Worm (Caenorhabditis elegans): ENCODE data around the gene K12H6.9.

Gene K12H6.9

DNA sequence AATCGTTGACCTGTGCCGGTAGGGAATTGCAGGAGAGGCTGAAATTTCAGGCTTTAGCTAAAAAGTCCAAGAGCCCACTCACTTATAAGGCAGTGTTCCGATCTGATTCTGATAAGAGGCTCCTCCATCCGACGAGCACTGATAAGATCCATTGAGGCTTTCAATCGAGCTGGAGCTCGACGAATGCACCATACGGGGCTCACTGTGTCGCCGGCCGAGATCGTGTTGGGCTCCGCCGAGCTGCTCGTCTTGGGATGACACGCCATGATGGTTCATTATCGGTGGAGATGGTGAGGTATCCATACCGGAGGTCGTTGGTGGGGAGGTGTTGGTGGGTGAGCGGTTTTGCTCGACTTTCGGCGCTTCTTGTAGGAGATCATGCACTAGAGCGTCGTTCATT lies 27.8 kb upstream of the K12H6.9 start:
- TF ChIP-seq bed-3 (GFP tag; optimal IDR thresholded peaks at IDR 0.05) (no peak), elt-3 (tag; optimal IDR thresholded peaks at IDR 0.05) (no peak), ztf-11 (tag; optimal IDR thresholded peaks at IDR 0.05) (no peak), blmp-1 (tag; optimal IDR thresholded peaks at IDR 0.05) (no peak), elt-1 (tag; optimal IDR thresholded peaks at IDR 0.05; ENCODE audit: borderline replicate concordance, insufficient read depth) (no peak), ceh-43 (GFP tag; optimal IDR thresholded peaks at IDR 0.05) (no peak), drap-1 (GFP tag; optimal IDR thresholded peaks at IDR 0.05) (no peak), nhr-12 (tag; optimal IDR thresholded peaks at IDR 0.05) (no peak), lsy-2 (tag; optimal IDR thresholded peaks at IDR 0.05) (no peak), tbx-8 (GFP tag; optimal IDR thresholded peaks at IDR 0.05) (no peak), nhr-2 (tag; optimal IDR thresholded peaks at IDR 0.05) (no peak), ceh-39 (tag; optimal IDR thresholded peaks at IDR 0.05) (no peak), zip-8 (tag; optimal IDR thresholded peaks at IDR 0.05) (no peak), nhr-237 (tag; optimal IDR thresholded peaks at IDR 0.05) (no peak), unc-120 (tag; optimal IDR thresholded peaks at IDR 0.05; ENCODE audit: poor library complexity, severe bottlenecking) (no peak), sptf-1 (tag; optimal IDR thresholded peaks at IDR 0.05) (no peak), lin-13 (tag; optimal IDR thresholded peaks at IDR 0.05) (no peak)

ce11 chrII:2797951-2798350 lies 26.3 kb upstream of the K12H6.9 start:
- no peak for TF ChIP-seq sem-2 (GFP tag; optimal IDR thresholded peaks at IDR 0.05)
- TF ChIP-seq blmp-1 (tag; optimal IDR thresholded peaks at IDR 0.05), result no peak
- TF ChIP-seq elt-1 (tag; optimal IDR thresholded peaks at IDR 0.05; ENCODE audit: borderline replicate concordance, insufficient read depth), result peak; percentile 3

DNA sequence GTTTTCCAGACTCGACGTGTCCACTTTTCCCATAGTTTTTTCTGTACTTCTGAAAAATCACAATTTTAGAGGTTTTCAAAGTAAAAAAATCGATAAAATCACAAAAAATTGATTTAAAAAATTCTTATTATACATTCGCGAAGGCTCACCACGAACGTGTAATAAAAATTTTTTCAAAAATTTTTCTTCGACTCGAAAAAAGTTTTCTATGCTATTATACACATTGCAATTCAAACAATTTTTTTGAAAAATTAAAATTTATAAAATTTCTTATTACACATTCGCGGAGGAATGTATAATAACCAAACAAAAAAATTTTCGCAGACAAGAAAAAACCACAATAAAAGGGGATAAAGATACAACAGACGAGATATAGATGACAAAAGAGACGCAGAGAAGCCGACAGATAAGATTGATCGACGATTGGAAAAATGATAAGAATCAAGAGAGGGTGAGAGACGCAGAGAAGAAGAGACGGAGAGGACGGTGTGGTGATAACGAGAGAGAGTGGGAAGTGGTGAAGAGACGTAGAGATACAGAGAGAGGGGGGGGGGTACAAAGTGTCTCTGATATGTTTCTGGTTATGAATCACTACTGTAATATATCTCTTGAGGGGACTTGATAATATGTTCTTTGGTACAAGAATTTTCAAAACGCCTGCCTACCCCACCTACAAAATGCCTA lies 23.5 kb upstream of the K12H6.9 start, which contains the start of gene nhr-119:
TSS of gene nhr-119 (minus strand) at position 51 of the 684 bp plus-strand sequence.
- no peak for TF ChIP-seq ceh-43 (GFP tag; optimal IDR thresholded peaks at IDR 0.05)
- TF ChIP-seq unc-62 (GFP tag; optimal IDR thresholded peaks at IDR 0.05), result peak; percentile 79
- TF ChIP-seq snpc-4 (tag; optimal IDR thresholded peaks at IDR 0.05), result no peak
- peak; percentile 6 for TF ChIP-seq unc-120 (tag; optimal IDR thresholded peaks at IDR 0.05; ENCODE audit: poor library complexity, severe bottlenecking)
- TF ChIP-seq nhr-237 (tag; optimal IDR thresholded peaks at IDR 0.05), result peak; percentile 33
- TF ChIP-seq elt-1 (tag; optimal IDR thresholded peaks at IDR 0.05; ENCODE audit: borderline replicate concordance, insufficient read depth), result peak; percentile 95
- no peak for TF ChIP-seq lin-32 (GFP tag; optimal IDR thresholded peaks at IDR 0.05)
- peak; percentile 94 for TF ChIP-seq elt-3 (tag; optimal IDR thresholded peaks at IDR 0.05)

- TF ChIP-seq mab-5 (tag; optimal IDR thresholded peaks at IDR 0.05) (no peak), lin-13 (tag; optimal IDR thresholded peaks at IDR 0.05) (peak; percentile 2), ztf-11 (tag; optimal IDR thresholded peaks at IDR 0.05) (no peak), mls-2 (tag; optimal IDR thresholded peaks at IDR 0.05) (no peak), sptf-1 (tag; optimal IDR thresholded peaks at IDR 0.05) (no peak), snpc-4 (tag; optimal IDR thresholded peaks at IDR 0.05) (no peak), sem-2 (GFP tag; optimal IDR thresholded peaks at IDR 0.05) (no peak), unc-120 (tag; optimal IDR thresholded peaks at IDR 0.05; ENCODE audit: poor library complexity, severe bottlenecking) (no peak)
These were observed 22.4 kb upstream of the K12H6.9 start for ce11 chrII:2801764-2802163.

ce11 chrII:2802804-2803586 lies 21.2 kb upstream of the K12H6.9 start:
- TF ChIP-seq zip-8 (tag; optimal IDR thresholded peaks at IDR 0.05) (no peak), unc-39 (tag; optimal IDR thresholded peaks at IDR 0.05) (no peak), lin-32 (GFP tag; optimal IDR thresholded peaks at IDR 0.05) (no peak), nhr-76 (tag; optimal IDR thresholded peaks at IDR 0.05) (no peak), ces-1 (GFP tag; optimal IDR thresholded peaks at IDR 0.05) (no peak), ham-2 (GFP tag; optimal IDR thresholded peaks at IDR 0.05) (no peak), sptf-1 (tag; optimal IDR thresholded peaks at IDR 0.05) (no peak), snpc-4 (tag; optimal IDR thresholded peaks at IDR 0.05) (no peak), ztf-11 (tag; optimal IDR thresholded peaks at IDR 0.05) (no peak), tbx-8 (GFP tag; optimal IDR thresholded peaks at IDR 0.05) (no peak)

DNA sequence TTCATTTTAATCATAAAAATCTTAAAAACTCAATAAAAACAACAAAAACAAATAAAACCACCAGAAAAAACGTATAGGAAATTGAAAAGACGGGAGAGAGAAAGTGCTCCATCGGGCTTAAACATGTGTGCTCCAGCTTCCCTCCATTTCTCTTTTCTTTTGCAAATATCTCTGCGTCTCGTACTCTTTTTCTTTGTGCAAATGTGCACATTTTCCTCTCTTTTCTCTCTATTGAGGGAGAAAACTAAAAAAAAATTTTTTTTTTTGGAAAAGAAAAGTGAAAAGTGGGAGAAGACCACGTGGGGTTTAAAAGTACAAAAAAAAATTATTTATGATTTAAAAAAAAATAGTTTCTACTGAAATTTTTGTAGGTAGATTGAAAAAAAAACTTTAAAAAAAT lies 20.0 kb upstream of the K12H6.9 start:
- peak; percentile 12 for TF ChIP-seq ces-1 (GFP tag; optimal IDR thresholded peaks at IDR 0.05)
- no peak for TF ChIP-seq lin-13 (tag; optimal IDR thresholded peaks at IDR 0.05)
- TF ChIP-seq unc-120 (tag; optimal IDR thresholded peaks at IDR 0.05; ENCODE audit: poor library complexity, severe bottlenecking), result peak; percentile 50

Data from whole organism, mixed stage, embryonic.